Worm (Caenorhabditis elegans) whole organism, L1 larva: ENCODE results near the gene F26F4.2.

Experiments
- ama-1 ChIP-seq: fragments of 150-350 bp; optimal IDR thresholded peaks from 2 replicates; lab custom pipeline; 2014
- ces-1 ChIP-seq: fragments of 150-350 bp; optimal IDR thresholded peaks from 2 replicates; lab custom pipeline; 2014; ENCODE audit warnings: missing biosample characterization, missing genetic modification reagents, missing genetic modification characterization
- dpl-1 ChIP-seq, 3 experiments: fragments of 150-350 bp in 2 of 3; sonication (generic microtip) in 1 of 3; optimal IDR thresholded peaks; 2 replicates each; lab custom pipeline; 2014 to 2017; ENCODE audit warnings: missing biosample characterization in 3 of 3, missing genetic modification characterization in 3 of 3, missing genetic modification reagents in 3 of 3
- egl-27 ChIP-seq, 2 experiments: fragments of 150-350 bp in 1 of 2; sonication (generic microtip); optimal IDR thresholded peaks; 3 replicates each; lab custom pipeline; 2017 to 2018; ENCODE audit warnings: missing biosample characterization in 2 of 2, missing genetic modification characterization in 2 of 2, missing genetic modification reagents in 2 of 2
- fkh-10 ChIP-seq: sonication (generic microtip); optimal IDR thresholded peaks from 2 replicates; lab custom pipeline; 2017; ENCODE audit warnings: missing biosample characterization, missing genetic modification reagents, missing genetic modification characterization
- fkh-8 ChIP-seq: sonication (generic microtip); optimal IDR thresholded peaks from 2 replicates; lab custom pipeline; 2016; ENCODE audit warnings: mild to moderate bottlenecking, missing genetic modification characterization, missing compliant biosample characterization
- fos-1 ChIP-seq: fragments of 150-350 bp; optimal IDR thresholded peaks from 2 replicates; lab custom pipeline; 2014; ENCODE audit warnings: missing biosample characterization, missing genetic modification characterization
- lin-13 ChIP-seq: fragments of 150-350 bp; optimal IDR thresholded peaks from 2 replicates; lab custom pipeline; 2014; ENCODE audit warnings: missing biosample characterization, missing genetic modification reagents, missing genetic modification characterization
- lin-39 ChIP-seq: fragments of 150-350 bp; optimal IDR thresholded peaks from 2 replicates; lab custom pipeline; 2014; ENCODE audit warnings: missing biosample characterization, missing genetic modification reagents, missing genetic modification characterization
- nhr-20 ChIP-seq: sonication (generic microtip); optimal IDR thresholded peaks from 2 replicates; lab custom pipeline; 2016; ENCODE audit warnings: mild to moderate bottlenecking, missing genetic modification characterization, missing compliant biosample characterization
- pag-3 ChIP-seq: sonication (generic microtip); optimal IDR thresholded peaks from 2 replicates; lab custom pipeline; 2017; ENCODE audit warnings: missing genetic modification characterization, mild to moderate bottlenecking, missing compliant biosample characterization, antibody characterized with exemption, borderline replicate concordance; ENCODE audit not compliant: insufficient read depth
- snpc-4 ChIP-seq: fragments of 150-350 bp; optimal IDR thresholded peaks from 2 replicates; lab custom pipeline; 2014; ENCODE audit warnings: missing biosample characterization, missing genetic modification characterization
- unc-62 ChIP-seq: fragments of 150-350 bp; optimal IDR thresholded peaks from 2 replicates; lab custom pipeline; 2014; ENCODE audit warnings: missing biosample characterization, missing genetic modification reagents, missing genetic modification characterization
- ztf-11 ChIP-seq, 2 experiments: sonication (generic microtip); optimal IDR thresholded peaks; 2 replicates each; lab custom pipeline; 2016 to 2017; ENCODE audit warnings: missing genetic modification characterization in 2 of 2, missing biosample characterization in 1 of 2, missing compliant biosample characterization in 1 of 2

ce11 chrIII:4960204-4960603, 49.1 kb downstream of the F26F4.2 start, which contains the start of gene C27F2.4:
- TF ChIP-seq ces-1 (GFP tag; lab: Kevin White, UChicago) (no peak), fos-1 (tag; lab: Kevin White, UChicago) (no peak), fkh-8 (tag; lab: Kevin White, UChicago) (no peak), dpl-1 (GFP tag; optimal IDR thresholded peaks at IDR 0.05; lab: Kevin White, UChicago) (no peak), egl-27 (tag; optimal IDR thresholded peaks at IDR 0.05; lab: Kevin White, UChicago) (no peak), pag-3 (tag; lab: Kevin White, UChicago) (no peak), nhr-20 (tag; lab: Kevin White, UChicago) (no peak), ztf-11 (tag; optimal IDR thresholded peaks at IDR 0.05; lab: Kevin White, UChicago) (no peak), lin-13 (no peak), unc-62 (GFP tag; lab: Kevin White, UChicago) (no peak), snpc-4 (no peak), lin-39 (tag; lab: Kevin White, UChicago) (no peak), ama-1 (lab: Kevin White, UChicago) (no peak), fkh-10 (GFP tag; lab: Kevin White, UChicago) (no peak)
